Worm (Caenorhabditis elegans) whole organism, young adult: Measurements from ENCODE around the gene fbxa-82.
"Not testable (repeated sequence)": the region's sequence is repeated elsewhere in the genome, so short reads cannot be mapped to it uniquely, and the experiment has no call there.

Experiments
- C17E4.6 ChIP-seq: fragments of 200-800 bp; sonication (Bioruptor generic); IDR thresholded peaks from 2 replicates; pipeline ENCODE4 v1.3.6; 2022; ENCODE audit warnings: missing genetic modification reagents, missing genetic modification characterization, missing compliant biosample characterization
- F22D6.2 ChIP-seq: sonication (generic microtip); optimal IDR thresholded peaks from 2 replicates; lab custom pipeline; 2016; ENCODE audit warnings: mild to moderate bottlenecking, missing genetic modification characterization, missing compliant biosample characterization
- T07F8.4 ChIP-seq: sonication (generic microtip); optimal IDR thresholded peaks from 2 replicates; lab custom pipeline; 2016; ENCODE audit warnings: mild to moderate bottlenecking, missing genetic modification characterization, moderate library complexity, missing compliant biosample characterization
- Y53F4B.3 ChIP-seq: fragments of 200-800 bp; sonication (Bioruptor generic); IDR thresholded peaks from 2 replicates; pipeline ENCODE4 v1.3.6; 2022; ENCODE audit warnings: missing genetic modification reagents, missing genetic modification characterization, missing compliant biosample characterization
- Y56A3A.18 ChIP-seq: fragments of 200-800 bp; sonication (Bioruptor generic); IDR thresholded peaks from 2 replicates; pipeline ENCODE4 v1.3.6; 2022; ENCODE audit warnings: missing genetic modification reagents, missing genetic modification characterization, missing compliant biosample characterization
- Y95B8A.8 ChIP-seq: fragments of 200-800 bp; sonication (Bioruptor generic); IDR thresholded peaks from 2 replicates; pipeline ENCODE4 v1.3.6; 2022; ENCODE audit warnings: missing genetic modification reagents, missing genetic modification characterization, missing compliant biosample characterization
- ZK185.1 ChIP-seq: sonication (generic microtip); optimal IDR thresholded peaks from 2 replicates; lab custom pipeline; 2016; ENCODE audit warnings: mild to moderate bottlenecking, missing genetic modification characterization, missing compliant biosample characterization; ENCODE audit not compliant: poor library complexity, severe bottlenecking
- aptf-2 ChIP-seq: fragments of 200-800 bp; sonication (Bioruptor generic); conservative IDR thresholded peaks from 2 replicates; pipeline ENCODE4 v1.3.6; 2022; ENCODE audit warnings: missing genetic modification reagents, missing genetic modification characterization, missing compliant biosample characterization
- attf-6 ChIP-seq: fragments of 200-800 bp; sonication (Bioruptor generic); IDR thresholded peaks from 2 replicates; pipeline ENCODE4 v1.3.6; 2022; ENCODE audit warnings: missing genetic modification reagents, missing genetic modification characterization, missing compliant biosample characterization
- bed-1 ChIP-seq: fragments of 200-800 bp; sonication (Bioruptor generic); IDR thresholded peaks from 2 replicates; pipeline ENCODE4 v1.3.6; 2022; ENCODE audit warnings: missing genetic modification reagents, missing genetic modification characterization, missing compliant biosample characterization
- ccch-3 ChIP-seq: fragments of 200-800 bp; sonication (Bioruptor generic); optimal IDR thresholded peaks from 2 replicates; lab custom pipeline; 2018; ENCODE audit warnings: mild to moderate bottlenecking, missing genetic modification characterization, missing compliant biosample characterization
- cebp-1 ChIP-seq, 2 experiments: fragments of 200-800 bp in 1 of 2; sonication (Bioruptor generic) in 1 of 2; sonication (generic microtip) in 1 of 2; IDR thresholded peaks in 1 of 2; optimal IDR thresholded peaks in 1 of 2; 2 replicates each; pipeline versions ENCODE4 v1.3.6 to Lab custom; 2017 to 2022; ENCODE audit warnings: missing compliant biosample characterization in 2 of 2, missing genetic modification characterization in 2 of 2, mild to moderate bottlenecking in 1 of 2, missing genetic modification reagents in 1 of 2, moderate library complexity in 1 of 2
- ceh-58 ChIP-seq: fragments of 200-800 bp; sonication (Bioruptor generic); IDR thresholded peaks from 2 replicates; pipeline ENCODE4 v1.3.6; 2022; ENCODE audit warnings: missing genetic modification characterization, missing compliant biosample characterization
- ceh-91 ChIP-seq: fragments of 200-800 bp; sonication (Bioruptor generic); IDR thresholded peaks from 2 replicates; pipeline ENCODE4 v1.3.6; 2022; ENCODE audit warnings: missing genetic modification reagents, missing genetic modification characterization, missing compliant biosample characterization
- ekl-4 ChIP-seq: fragments of 200-800 bp; sonication (Bioruptor generic); IDR thresholded peaks from 2 replicates; pipeline ENCODE4 v1.3.6; 2022; ENCODE audit warnings: missing genetic modification reagents, missing genetic modification characterization, missing compliant biosample characterization
- gei-17 ChIP-seq: fragments of 200-800 bp; sonication (Bioruptor generic); optimal IDR thresholded peaks from 2 replicates; lab custom pipeline; 2018; ENCODE audit warnings: mild to moderate bottlenecking, missing genetic modification characterization, missing compliant biosample characterization
- hmg-1.2 ChIP-seq: fragments of 200-800 bp; sonication (Bioruptor generic); IDR thresholded peaks from 2 replicates; pipeline ENCODE4 v1.3.6; 2022; ENCODE audit warnings: missing genetic modification reagents, missing genetic modification characterization, missing compliant biosample characterization
- hrde-1 ChIP-seq: sonication (generic microtip); optimal IDR thresholded peaks from 2 replicates; lab custom pipeline; 2016; ENCODE audit warnings: missing genetic modification characterization, mild to moderate bottlenecking, missing compliant biosample characterization, moderate library complexity, missing genotype, missing genetic modification reagents, borderline replicate concordance
- hsf-1 ChIP-seq: fragments of 200-800 bp; sonication (Bioruptor generic); IDR thresholded peaks from 2 replicates; pipeline ENCODE4 v1.3.6; 2022; ENCODE audit warnings: missing genetic modification reagents, missing genetic modification characterization, missing compliant biosample characterization
- lag-1 ChIP-seq: fragments of 200-800 bp; sonication (Bioruptor generic); IDR thresholded peaks from 2 replicates; pipeline ENCODE4 v1.3.6; 2022; ENCODE audit warnings: missing genetic modification reagents, missing genetic modification characterization, missing compliant biosample characterization
- let-526 ChIP-seq: fragments of 200-800 bp; sonication (Bioruptor generic); IDR thresholded peaks from 2 replicates; pipeline ENCODE4 v1.3.6; 2022; ENCODE audit warnings: missing genetic modification reagents, missing genetic modification characterization, missing compliant biosample characterization
- lin-26 ChIP-seq: fragments of 200-800 bp; sonication (Bioruptor generic); IDR thresholded peaks from 2 replicates; pipeline ENCODE4 v1.3.6; 2022; ENCODE audit warnings: missing genetic modification reagents, missing genetic modification characterization, missing compliant biosample characterization
- lin-54 ChIP-seq: fragments of 200-800 bp; sonication (Bioruptor generic); optimal IDR thresholded peaks from 2 replicates; lab custom pipeline; 2018; ENCODE audit warnings: mild to moderate bottlenecking, missing genetic modification characterization, missing compliant biosample characterization
- lsl-1 ChIP-seq: fragments of 200-800 bp; sonication (Bioruptor generic); optimal IDR thresholded peaks from 2 replicates; lab custom pipeline; 2018; ENCODE audit warnings: mild to moderate bottlenecking, missing genetic modification characterization, moderate library complexity, missing compliant biosample characterization
- madf-10 ChIP-seq: sonication (generic microtip); optimal IDR thresholded peaks from 2 replicates; lab custom pipeline; 2016; ENCODE audit warnings: mild to moderate bottlenecking, missing genetic modification characterization, missing compliant biosample characterization
- mxl-1 ChIP-seq: sonication (generic microtip); optimal IDR thresholded peaks from 2 replicates; lab custom pipeline; 2016; ENCODE audit warnings: missing genetic modification characterization, missing compliant biosample characterization
- nfyb-1 ChIP-seq: fragments of 200-800 bp; sonication (Bioruptor generic); IDR thresholded peaks from 2 replicates; pipeline ENCODE4 v1.3.6; 2022; ENCODE audit warnings: missing genetic modification reagents, missing genetic modification characterization, missing compliant biosample characterization
- nhr-179 ChIP-seq: sonication (generic microtip); optimal IDR thresholded peaks from 2 replicates; lab custom pipeline; 2016; ENCODE audit warnings: mild to moderate bottlenecking, missing genetic modification characterization, missing compliant biosample characterization
- pbrm-1 ChIP-seq: fragments of 200-800 bp; sonication (Bioruptor generic); IDR thresholded peaks from 2 replicates; pipeline ENCODE4 v1.3.6; 2022; ENCODE audit warnings: missing genetic modification reagents, missing genetic modification characterization, missing compliant biosample characterization
- pha-4 ChIP-seq: fragments of 150-350 bp; sonication (generic microtip); optimal IDR thresholded peaks from 2 replicates; lab custom pipeline; 2014; ENCODE audit warnings: missing biosample characterization, missing genetic modification reagents, missing genetic modification characterization
- rcor-1 ChIP-seq: fragments of 200-800 bp; sonication (Bioruptor generic); IDR thresholded peaks from 2 replicates; pipeline ENCODE4 v1.3.6; 2022; ENCODE audit warnings: missing genetic modification reagents, missing genetic modification characterization, missing compliant biosample characterization
- snpc-3.4 ChIP-seq: sonication (generic microtip); optimal IDR thresholded peaks from 2 replicates; lab custom pipeline; 2017; ENCODE audit warnings: missing genetic modification characterization, mild to moderate bottlenecking, missing compliant biosample characterization, antibody characterized with exemption, moderate library complexity, missing genotype, missing genetic modification reagents
- sptf-2 ChIP-seq: fragments of 200-800 bp; sonication (Bioruptor generic); optimal IDR thresholded peaks from 2 replicates; lab custom pipeline; 2018; ENCODE audit warnings: mild to moderate bottlenecking, missing genetic modification characterization, missing compliant biosample characterization
- unc-130 ChIP-seq: sonication (generic microtip); optimal IDR thresholded peaks from 2 replicates; lab custom pipeline; 2016; ENCODE audit warnings: missing genetic modification reagents, missing genetic modification characterization, missing compliant biosample characterization
- unc-62 ChIP-seq: fragments of 150-350 bp; optimal IDR thresholded peaks from 2 replicates; lab custom pipeline; 2014; ENCODE audit warnings: missing biosample characterization, missing genetic modification reagents, missing genetic modification characterization
- zfh-2 ChIP-seq: fragments of 200-800 bp; sonication (Bioruptor generic); conservative IDR thresholded peaks from 2 replicates; pipeline ENCODE4 v1.3.6; 2022; ENCODE audit warnings: missing genetic modification reagents, missing genetic modification characterization, missing compliant biosample characterization
- zim-3 ChIP-seq: sonication (generic microtip); optimal IDR thresholded peaks from 2 replicates; lab custom pipeline; 2017; ENCODE audit warnings: mild to moderate bottlenecking, missing genetic modification characterization, moderate library complexity, missing compliant biosample characterization
- ztf-18 ChIP-seq: sonication (generic microtip); optimal IDR thresholded peaks from 2 replicates; lab custom pipeline; 2016; ENCODE audit warnings: missing genotype, mild to moderate bottlenecking, missing genetic modification characterization, missing compliant biosample characterization

fbxa-82 gene

ce11 chrV:15054733-15055132, 2.4 kb upstream of the fbxa-82 start:
- TF ChIP-seq Y53F4B.3 (no peak), rcor-1 (GFP tag; lab: Robert Waterston, UW) (no peak), lin-26 (GFP tag; lab: Robert Waterston, UW) (no peak), ZK185.1 (tag; lab: Kevin White, UChicago) (no peak), mxl-1 (tag; lab: Kevin White, UChicago) (no peak), nfyb-1 (GFP tag; lab: Robert Waterston, UW) (no peak), unc-62 (GFP tag; lab: Kevin White, UChicago) (no peak)

DNA sequence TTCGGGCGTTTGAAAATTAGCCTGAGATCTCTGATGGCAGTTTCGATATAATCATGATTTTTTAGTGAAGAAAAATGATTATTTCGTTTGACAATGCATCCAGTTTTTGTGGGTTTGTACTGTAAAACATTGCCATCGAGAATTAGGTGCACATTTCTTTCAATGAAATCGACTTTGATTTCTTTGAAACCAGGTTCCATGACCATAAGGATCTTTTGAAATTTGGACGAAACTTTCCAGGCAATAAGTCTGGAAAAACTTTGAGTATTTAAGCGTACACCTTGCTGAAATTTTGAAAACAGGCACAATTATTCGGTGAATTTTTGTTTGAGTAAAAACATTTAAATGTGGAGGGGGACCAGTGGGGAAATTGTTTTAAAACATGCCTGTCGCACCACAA, 610 bp downstream of the fbxa-82 start:
- TF ChIP-seq pbrm-1 (GFP tag; lab: Robert Waterston, UW), result no peak
- no peak for TF ChIP-seq lin-54 (GFP tag; lab: Kevin White, UChicago)
- no peak for TF ChIP-seq attf-6 (GFP tag; lab: Robert Waterston, UW)
- no peak for TF ChIP-seq ceh-91
- TF ChIP-seq let-526 (GFP tag; lab: Robert Waterston, UW), result no peak
- no peak for TF ChIP-seq C17E4.6 (GFP tag; lab: Robert Waterston, UW)
- TF ChIP-seq, all 124 proteins: peak for 0

DNA sequence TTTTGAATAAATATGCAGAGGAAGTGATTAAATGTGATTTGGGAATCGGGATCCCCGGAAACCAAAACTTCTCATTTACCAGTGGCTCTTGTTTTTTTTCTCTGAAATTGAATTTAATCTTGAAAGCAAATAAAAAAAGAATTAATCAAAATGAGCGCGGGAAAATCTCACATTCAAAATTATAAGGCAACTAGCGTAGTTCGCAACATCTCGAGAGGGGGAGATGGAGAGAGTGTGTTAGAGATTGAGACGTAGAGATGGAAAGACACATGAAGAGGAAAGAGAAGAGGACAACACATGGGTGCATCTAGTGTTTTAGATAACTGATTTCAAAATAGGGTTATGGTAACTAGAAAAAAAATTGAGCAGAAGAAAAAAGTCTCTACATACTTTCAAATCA, 4.2 kb downstream of the fbxa-82 start, which contains the start of gene sdc-3:
TSS of gene sdc-3 (minus strand) at position 101 of the 400 bp plus-strand sequence.
- TF ChIP-seq lsl-1 (no peak), hmg-1.2 (GFP tag; lab: Robert Waterston, UW) (peak; percentile 76; the same call in 1 of the 2 replicates), nhr-179 (tag; lab: Kevin White, UChicago) (no peak), cebp-1 (GFP tag; IDR thresholded peaks at IDR 0.05; lab: Robert Waterston, UW) (no peak), cebp-1 (tag; optimal IDR thresholded peaks at IDR 0.05; lab: Kevin White, UChicago) (no peak)

- TF ChIP-seq ztf-18; ceh-58 (GFP tag; lab: Robert Waterston, UW); pha-4 (tag; lab: Kevin White, UChicago): not testable (repeated sequence)
These were observed 15.6 kb downstream of the fbxa-82 start, which contains the start of gene melo-3 for ce11 chrV:15036769-15037168. TSS of gene melo-3 (minus strand) at chrV:15036869.

- not testable (repeated sequence) for TF ChIP-seq ccch-3 (GFP tag; lab: Kevin White, UChicago); F22D6.2 (tag; lab: Kevin White, UChicago); hsf-1
These were observed 21.0 kb downstream of the fbxa-82 start, which contains the start of gene cng-1 for ce11 chrV:15031373-15031772. TSS of gene cng-1 (minus strand) at chrV:15031473.

DNA sequence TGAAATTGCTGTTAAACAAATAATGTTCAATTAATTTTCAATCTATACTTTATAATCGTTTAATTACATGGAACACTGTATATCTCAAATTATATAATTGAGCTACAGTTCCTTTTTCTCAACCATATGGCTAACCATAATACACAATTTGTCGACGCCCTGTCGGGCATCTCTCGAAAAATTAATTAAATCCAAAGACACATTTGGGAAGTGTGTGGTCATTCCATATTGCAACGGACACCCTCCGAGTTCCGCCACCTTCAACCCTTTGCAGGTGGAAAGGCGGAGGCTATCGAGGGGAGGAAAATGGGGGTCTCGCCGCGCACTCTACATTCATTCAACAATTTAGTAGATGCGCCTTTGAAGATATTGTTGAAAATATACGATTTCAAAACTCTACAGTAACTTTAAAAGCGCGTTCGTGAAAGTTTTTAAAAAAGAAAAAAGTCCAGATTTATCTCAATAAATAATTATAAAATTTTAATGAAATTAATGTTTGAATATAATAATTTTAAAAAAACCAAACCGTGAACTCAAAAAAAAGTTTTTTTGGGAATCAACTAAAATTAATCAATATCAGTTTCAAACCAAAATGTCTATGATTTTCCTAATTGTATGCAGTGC, 23.3 kb downstream of the fbxa-82 start, which contains the start of gene F14H8.8:
TSS of gene F14H8.8 (plus strand) at position 574 of the 624 bp plus-strand sequence.
- TF ChIP-seq T07F8.4 (tag; lab: Kevin White, UChicago), result no peak
- TF ChIP-seq gei-17 (GFP tag; lab: Kevin White, UChicago), result no peak
- no peak for TF ChIP-seq bed-1
- no peak for TF ChIP-seq sptf-2 (GFP tag; lab: Kevin White, UChicago)
- no peak for TF ChIP-seq madf-10 (tag; lab: Kevin White, UChicago)
- peak; percentile 77; the same call in 1 of the 2 replicates for TF ChIP-seq ekl-4
- TF ChIP-seq aptf-2 (GFP tag; lab: Robert Waterston, UW), result no peak
- no peak for TF ChIP-seq Y95B8A.8
- TF ChIP-seq hmg-1.2 (GFP tag; lab: Robert Waterston, UW), result peak; percentile 73
- TF ChIP-seq unc-130 (GFP tag; lab: Kevin White, UChicago), result no peak
- peak; percentile 96 for TF ChIP-seq snpc-3.4
- no peak for TF ChIP-seq lag-1 (GFP tag; lab: Robert Waterston, UW)
- no peak for TF ChIP-seq cebp-1 (GFP tag; IDR thresholded peaks at IDR 0.05; lab: Robert Waterston, UW)
- TF ChIP-seq cebp-1 (tag; optimal IDR thresholded peaks at IDR 0.05; lab: Kevin White, UChicago), result no peak
- TF ChIP-seq zim-3, result no peak
- no peak for TF ChIP-seq mxl-1 (tag; lab: Kevin White, UChicago)
- no peak for TF ChIP-seq zfh-2 (GFP tag; lab: Robert Waterston, UW)
- TF ChIP-seq lsl-1, result peak; percentile 80
- no peak for TF ChIP-seq Y56A3A.18 (GFP tag; lab: Robert Waterston, UW)
- TF ChIP-seq pha-4 (tag; lab: Kevin White, UChicago), result no peak
- peak; percentile 3 for TF ChIP-seq hrde-1 (tag; lab: Kevin White, UChicago)
